5 worm cellular contexts compared by ENCODE assay signal in the genomic region with DNA sequence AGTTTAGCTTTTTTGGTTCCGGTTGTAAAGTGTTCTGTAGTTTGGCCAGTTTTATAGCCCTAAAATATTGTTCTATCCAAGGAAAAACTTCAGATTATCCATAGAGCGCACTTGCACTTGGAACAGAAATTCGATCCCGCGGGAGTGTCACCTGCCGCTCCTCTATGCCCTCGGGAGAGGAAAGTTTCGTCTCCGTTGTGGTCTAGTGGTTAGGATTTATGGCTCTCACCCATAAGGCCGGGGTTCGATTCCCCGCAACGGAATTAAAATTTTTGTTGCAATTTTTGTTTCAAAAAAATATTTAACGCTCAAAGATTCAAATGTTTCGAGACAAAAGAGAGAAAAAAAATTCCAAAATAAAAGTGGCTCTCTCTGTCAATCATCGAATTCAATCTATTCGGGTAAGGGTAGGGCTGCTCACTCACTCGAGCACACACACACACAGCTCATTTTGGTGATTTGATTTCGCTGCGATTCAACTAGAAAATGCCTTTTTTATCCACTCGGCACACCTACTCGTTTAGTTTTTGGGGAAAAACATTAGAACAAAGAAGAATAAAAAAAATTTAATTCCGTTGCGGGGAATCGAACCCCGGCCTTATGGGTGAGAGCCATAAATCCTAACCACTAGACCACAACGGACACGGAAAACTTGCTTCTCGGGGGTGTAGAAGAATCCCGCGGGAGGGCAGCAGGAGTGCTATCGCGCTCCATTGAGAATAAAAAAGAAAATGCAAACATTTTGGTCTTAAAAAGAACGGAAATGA.
A peak's percentile ranks its signal among the peaks of the same experiment; 100 is the strongest.
TF ChIP-seq lines count a peak whose summit lies in the region.

No protein-coding gene starts in this region.

TF ChIP-seq in whole organism, L1 larva, 84 proteins besides CTCF, POLR2A, EP300 and RAD21 (continues in another document):
- TF ChIP-seq aha-1 (tag; optimal IDR thresholded peaks at IDR 0.05; lab: Kevin White, UChicago) (no peak), fos-1 (tag; optimal IDR thresholded peaks at IDR 0.05; lab: Kevin White, UChicago) (no peak), dsc-1 (tag; optimal IDR thresholded peaks at IDR 0.05; lab: Kevin White, UChicago) (no peak), elt-2 (tag; optimal IDR thresholded peaks at IDR 0.05; lab: Kevin White, UChicago) (no peak), ets-5 (GFP tag; IDR thresholded peaks at IDR 0.05; lab: Robert Waterston, UW) (no peak), nhr-19 (GFP tag; conservative IDR thresholded peaks at IDR 0.05; lab: Robert Waterston, UW) (peak; percentile 64), alr-1 (tag; optimal IDR thresholded peaks at IDR 0.05; lab: Kevin White, UChicago; ENCODE audit: borderline replicate concordance) (no peak), mef-2 (tag; optimal IDR thresholded peaks at IDR 0.05; lab: Kevin White, UChicago) (no peak), hlh-17 (GFP tag; optimal IDR thresholded peaks at IDR 0.05; lab: Kevin White, UChicago; ENCODE audit: borderline replicate concordance) (no peak), mep-1 (tag; optimal IDR thresholded peaks at IDR 0.05; lab: Kevin White, UChicago) (peak; percentile 2), ztf-4 (tag; optimal IDR thresholded peaks at IDR 0.05; lab: Kevin White, UChicago) (no peak), snpc-4 (tag; optimal IDR thresholded peaks at IDR 0.05; lab: Kevin White, UChicago) (no peak), pag-3 (tag; optimal IDR thresholded peaks at IDR 0.05; lab: Kevin White, UChicago; ENCODE audit: borderline replicate concordance, insufficient read depth) (no peak), ama-1 (optimal IDR thresholded peaks at IDR 0.05; lab: Kevin White, UChicago) (no peak), nhr-84 (tag; optimal IDR thresholded peaks at IDR 0.05; lab: Kevin White, UChicago) (no peak), skn-1 (tag; optimal IDR thresholded peaks at IDR 0.05; lab: Kevin White, UChicago) (no peak)

TF ChIP-seq in whole organism, L3 larva, 47 proteins besides CTCF, POLR2A, EP300 and RAD21:
- TF ChIP-seq hmg-11 (tag; optimal IDR thresholded peaks at IDR 0.05; lab: Kevin White, UChicago) (no peak), nhr-23 (tag; optimal IDR thresholded peaks at IDR 0.05; lab: Kevin White, UChicago) (peak; percentile 7), pha-4 (tag; optimal IDR thresholded peaks at IDR 0.05; lab: Kevin White, UChicago) (peak; percentile 14), nfya-1 (tag; optimal IDR thresholded peaks at IDR 0.05; lab: Kevin White, UChicago; ENCODE audit: insufficient read depth) (no peak), zag-1 (tag; optimal IDR thresholded peaks at IDR 0.05; lab: Kevin White, UChicago) (no peak), lin-15B (tag; optimal IDR thresholded peaks at IDR 0.05; lab: Kevin White, UChicago) (peak; percentile 13), elt-1 (tag; optimal IDR thresholded peaks at IDR 0.05; lab: Kevin White, UChicago) (no peak), pqm-1 (tag; optimal IDR thresholded peaks at IDR 0.05; lab: Kevin White, UChicago) (no peak)

TF ChIP-seq in whole organism, early embryonic, 17 proteins besides CTCF, POLR2A, EP300 and RAD21:
- TF ChIP-seq flt-1 (GFP tag; IDR thresholded peaks at IDR 0.05; lab: Robert Waterston, UW) (peak; percentile 44; the same call in 1 of the 2 replicates), hmg-4 (GFP tag; optimal IDR thresholded peaks at IDR 0.05; lab: Kevin White, UChicago) (no peak), pes-1 (GFP tag; IDR thresholded peaks at IDR 0.05; lab: Robert Waterston, UW) (peak; percentile 66), ceh-36 (tag; optimal IDR thresholded peaks at IDR 0.05; lab: Kevin White, UChicago) (no peak), tbx-11 (GFP tag; IDR thresholded peaks at IDR 0.05; lab: Robert Waterston, UW) (peak; percentile 46; the same call in 1 of the 2 replicates), ets-7 (tag; optimal IDR thresholded peaks at IDR 0.05; lab: Kevin White, UChicago) (no peak), scrt-1 (GFP tag; IDR thresholded peaks at IDR 0.05; lab: Robert Waterston, UW) (peak; percentile 62; the same call in 1 of the 2 replicates), tbx-37 (GFP tag; conservative IDR thresholded peaks at IDR 0.05; lab: Robert Waterston, UW) (0 out of 2 replicates have a peak, but pooled peaks have one; percentile 23)

TF ChIP-seq in whole organism, midembryonic, 9 proteins besides CTCF, POLR2A, EP300 and RAD21:
- no peak for TF ChIP-seq med-1 (GFP tag; optimal IDR thresholded peaks at IDR 0.05; lab: Kevin White, UChicago; ENCODE audit: insufficient read depth)
- 0 out of 2 replicates have a peak, but pooled peaks have one; percentile 26 for TF ChIP-seq klf-2 (GFP tag; conservative IDR thresholded peaks at IDR 0.05; lab: Robert Waterston, UW)
- no peak for TF ChIP-seq cog-1 (tag; optimal IDR thresholded peaks at IDR 0.05; lab: Kevin White, UChicago)
- TF ChIP-seq ztf-23 (GFP tag; IDR thresholded peaks at IDR 0.05; lab: Robert Waterston, UW) = 0 out of 2 replicates have a peak, but pooled peaks have one; percentile 33
- peak; percentile 14; the same call in 1 of the 2 replicates for TF ChIP-seq T22C8.4 (GFP tag; IDR thresholded peaks at IDR 0.05; lab: Robert Waterston, UW)
- TF ChIP-seq tab-1 (GFP tag; IDR thresholded peaks at IDR 0.05; lab: Robert Waterston, UW) = peak; percentile 66; the same call in 1 of the 2 replicates
- TF ChIP-seq ztf-29 (GFP tag; IDR thresholded peaks at IDR 0.05; lab: Robert Waterston, UW) = 0 out of 2 replicates have a peak, but pooled peaks have one; percentile 24
- no peak for TF ChIP-seq ref-1 (GFP tag; conservative IDR thresholded peaks at IDR 0.05; lab: Robert Waterston, UW)
- TF ChIP-seq flt-1 (GFP tag; IDR thresholded peaks at IDR 0.05; lab: Robert Waterston, UW) = peak; percentile 68

TF ChIP-seq in whole organism, young adult, 124 proteins besides CTCF, POLR2A, EP300 and RAD21 (continues in another document):
- 0 out of 2 replicates have a peak, but pooled peaks have one; percentile 33 for TF ChIP-seq aptf-2 (GFP tag; conservative IDR thresholded peaks at IDR 0.05; lab: Robert Waterston, UW)
- TF ChIP-seq K11D2.4 (GFP tag; IDR thresholded peaks at IDR 0.05; lab: Robert Waterston, UW) = no peak; the same call in 1 of the 2 replicates
- peak; percentile 39; the same call in 1 of the 2 replicates for TF ChIP-seq Y53G8AR.9 (GFP tag; conservative IDR thresholded peaks at IDR 0.05; lab: Robert Waterston, UW)
- TF ChIP-seq B0019.2 (GFP tag; conservative IDR thresholded peaks at IDR 0.05; lab: Robert Waterston, UW) = peak; percentile 48; the same call in 1 of the 2 replicates
- TF ChIP-seq lsl-1 (GFP tag; optimal IDR thresholded peaks at IDR 0.05; lab: Kevin White, UChicago) = peak; percentile 26
- TF ChIP-seq mxl-1 (tag; optimal IDR thresholded peaks at IDR 0.05; lab: Kevin White, UChicago) = peak; percentile 53
- peak; percentile 61 for TF ChIP-seq rcor-1 (GFP tag; IDR thresholded peaks at IDR 0.05; lab: Robert Waterston, UW)
- peak; percentile 35 for TF ChIP-seq repo-1 (tag; optimal IDR thresholded peaks at IDR 0.05; lab: Kevin White, UChicago)
- 0 out of 2 replicates have a peak, but pooled peaks have one; percentile 15 for TF ChIP-seq F37B4.10 (GFP tag; IDR thresholded peaks at IDR 0.05; lab: Robert Waterston, UW)
- peak; percentile 60 for TF ChIP-seq attf-3 (GFP tag; conservative IDR thresholded peaks at IDR 0.05; lab: Robert Waterston, UW)
- peak in 1 of 2 experiments; percentile 41 for TF ChIP-seq rec-8 (tag; optimal IDR thresholded peaks at IDR 0.05; lab: Kevin White, UChicago)
- 0 out of 2 replicates have a peak, but pooled peaks have one; percentile 7 for TF ChIP-seq madf-8 (GFP tag; conservative IDR thresholded peaks at IDR 0.05; lab: Robert Waterston, UW)
- TF ChIP-seq hrde-1 (tag; optimal IDR thresholded peaks at IDR 0.05; lab: Kevin White, UChicago; ENCODE audit: borderline replicate concordance) = peak; percentile 58
- TF ChIP-seq Y56A3A.18 (GFP tag; IDR thresholded peaks at IDR 0.05; lab: Robert Waterston, UW) = peak; percentile 71
- TF ChIP-seq ztf-18 (tag; optimal IDR thresholded peaks at IDR 0.05; lab: Kevin White, UChicago) = peak; percentile 25
- TF ChIP-seq nfyb-1 (GFP tag; IDR thresholded peaks at IDR 0.05; lab: Robert Waterston, UW) = peak; percentile 39; the same call in 1 of the 2 replicates
- TF ChIP-seq ztf-22 (GFP tag; optimal IDR thresholded peaks at IDR 0.05; lab: Kevin White, UChicago) = peak; percentile 11
- no peak for TF ChIP-seq nhr-120 (GFP tag; IDR thresholded peaks at IDR 0.05; lab: Robert Waterston, UW)
- no peak for TF ChIP-seq bed-2 (GFP tag; IDR thresholded peaks at IDR 0.05; lab: Robert Waterston, UW)
- no peak for TF ChIP-seq ZK185.1 (tag; optimal IDR thresholded peaks at IDR 0.05; lab: Kevin White, UChicago; ENCODE audit: poor library complexity, severe bottlenecking)
- no peak for TF ChIP-seq K12H6.12 (tag; optimal IDR thresholded peaks at IDR 0.05; lab: Kevin White, UChicago)
- TF ChIP-seq ceh-100 (GFP tag; IDR thresholded peaks at IDR 0.05; lab: Robert Waterston, UW) = peak; percentile 21; the same call in 1 of the 2 replicates
- TF ChIP-seq zim-3 (tag; optimal IDR thresholded peaks at IDR 0.05; lab: Kevin White, UChicago) = peak; percentile 32
- no peak for TF ChIP-seq ama-1 (optimal IDR thresholded peaks at IDR 0.05; lab: Kevin White, UChicago)
- TF ChIP-seq ama-1 (GFP tag; optimal IDR thresholded peaks at IDR 0.05; lab: Kevin White, UChicago) = peak in 1 of 2 experiments; percentile 77
- no peak for TF ChIP-seq nhr-179 (tag; optimal IDR thresholded peaks at IDR 0.05; lab: Kevin White, UChicago)
- TF ChIP-seq dpff-1 (tag; optimal IDR thresholded peaks at IDR 0.05; lab: Kevin White, UChicago) = no peak
- TF ChIP-seq T26A5.8 (tag; optimal IDR thresholded peaks at IDR 0.05; lab: Kevin White, UChicago) = peak; percentile 35
- no peak for TF ChIP-seq ceh-58 (GFP tag; IDR thresholded peaks at IDR 0.05; lab: Robert Waterston, UW)
- TF ChIP-seq atf-7 (tag; optimal IDR thresholded peaks at IDR 0.05; lab: Kevin White, UChicago) = no peak
- no peak for TF ChIP-seq dpl-1 (GFP tag; optimal IDR thresholded peaks at IDR 0.05; lab: Kevin White, UChicago)
- TF ChIP-seq snpc-3.4 (tag; optimal IDR thresholded peaks at IDR 0.05; lab: Kevin White, UChicago) = peak; percentile 68
- TF ChIP-seq somi-1 (GFP tag; optimal IDR thresholded peaks at IDR 0.05; lab: Kevin White, UChicago) = no peak
- peak; percentile 68; the same call in 1 of the 2 replicates for TF ChIP-seq ceh-40 (GFP tag; IDR thresholded peaks at IDR 0.05; lab: Robert Waterston, UW)
- 0 out of 2 replicates have a peak, but pooled peaks have one; percentile 17 for TF ChIP-seq cebp-1 (GFP tag; IDR thresholded peaks at IDR 0.05; lab: Robert Waterston, UW)
- peak; percentile 23 for TF ChIP-seq cebp-1 (tag; optimal IDR thresholded peaks at IDR 0.05; lab: Kevin White, UChicago)
- no peak for TF ChIP-seq tlf-1 (GFP tag; optimal IDR thresholded peaks at IDR 0.05; lab: Kevin White, UChicago)
- peak; percentile 23; the same call in 1 of the 2 replicates for TF ChIP-seq Y53F4B.3 (GFP tag; IDR thresholded peaks at IDR 0.05; lab: Robert Waterston, UW)
- peak; percentile 62 for TF ChIP-seq rpc-1 (optimal IDR thresholded peaks at IDR 0.05; lab: Kevin White, UChicago)
- TF ChIP-seq rpc-1 (tag; optimal IDR thresholded peaks at IDR 0.05; lab: Kevin White, UChicago) = peak; percentile 90

Comparison
In these comparisons a context has a peak if more than half of its experiments do, and no peak if none do; other contexts are left out.
1. Of the 8 proteins assayed by ChIP-seq in both whole organism, young adult and whole organism, L1 larva: peak only in whole organism, young adult: none; only in whole organism, L1 larva: dpl-1 and efl-1; in both: nhr-90; in neither: 2; mixed calls (peak in some experiments, not most) for 3.